Worm (Caenorhabditis elegans): Measurements from ENCODE around the gene irld-1.

DNA sequence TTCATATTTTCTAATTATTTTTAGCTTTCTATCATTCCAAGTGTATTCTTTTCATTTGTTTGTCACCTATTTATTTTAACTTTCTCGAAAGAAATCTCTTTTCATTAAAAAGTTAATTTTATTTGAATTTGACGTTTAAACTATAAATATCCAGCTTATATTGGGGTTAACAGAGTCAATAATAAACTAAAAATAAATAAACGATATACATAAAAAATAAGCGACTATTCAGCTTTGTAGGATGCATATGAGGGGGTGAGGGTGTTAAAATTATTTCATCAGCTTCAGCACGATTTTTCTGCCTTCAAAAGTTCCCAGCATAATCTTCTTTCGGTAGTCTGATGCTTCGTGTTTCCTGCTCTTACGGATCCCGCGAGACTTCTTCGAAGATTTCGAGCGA is 37.1 kb downstream of the irld-1 start:
- no peak for TF ChIP-seq jun-1 (tag; optimal IDR thresholded peaks at IDR 0.05)
- TF ChIP-seq elt-2 (tag; optimal IDR thresholded peaks at IDR 0.05): no peak
- no peak for TF ChIP-seq C04F5.9 (tag; optimal IDR thresholded peaks at IDR 0.05)
- no peak for TF ChIP-seq mep-1 (tag; optimal IDR thresholded peaks at IDR 0.05)
- no peak for TF ChIP-seq nhr-47 (tag; optimal IDR thresholded peaks at IDR 0.05)
- TF ChIP-seq nhr-19 (GFP tag; conservative IDR thresholded peaks at IDR 0.05): no peak
- no peak for TF ChIP-seq nhr-77 (tag; optimal IDR thresholded peaks at IDR 0.05)
- TF ChIP-seq ama-1 (optimal IDR thresholded peaks at IDR 0.05): no peak
- TF ChIP-seq egl-13 (tag; optimal IDR thresholded peaks at IDR 0.05): no peak
- TF ChIP-seq nhr-76 (tag; optimal IDR thresholded peaks at IDR 0.05): no peak
- TF ChIP-seq efl-1 (optimal IDR thresholded peaks at IDR 0.05): no peak
- TF ChIP-seq efl-1 (GFP tag; optimal IDR thresholded peaks at IDR 0.05 in 1 of 2): no peak
- no peak for TF ChIP-seq aha-1 (tag; optimal IDR thresholded peaks at IDR 0.05)
- no peak for TF ChIP-seq nhr-237 (tag; optimal IDR thresholded peaks at IDR 0.05)
- TF ChIP-seq irx-1 (tag; optimal IDR thresholded peaks at IDR 0.05): no peak
